Worm (Caenorhabditis elegans) whole organism, young adult: ENCODE results near the gene F22B8.3.

ENCODE experiments used
- C17E4.6 ChIP-seq: fragments of 200-800 bp; sonication (Bioruptor generic); IDR thresholded peaks from 2 replicates; pipeline ENCODE4 v1.3.6; 2022; ENCODE audit warnings: missing genetic modification reagents, missing genetic modification characterization, missing compliant biosample characterization
- F23B12.7 ChIP-seq: sonication (generic microtip); optimal IDR thresholded peaks from 2 replicates; lab custom pipeline; 2017; ENCODE audit warnings: missing genetic modification characterization, mild to moderate bottlenecking, missing compliant biosample characterization, antibody characterized with exemption, moderate library complexity; ENCODE audit not compliant: insufficient read depth
- F39B2.1 ChIP-seq: fragments of 200-800 bp; sonication (Bioruptor generic); IDR thresholded peaks from 2 replicates; pipeline ENCODE4 v1.3.6; 2022; ENCODE audit warnings: missing genetic modification reagents, missing genetic modification characterization, missing compliant biosample characterization
- Y79H2A.3 ChIP-seq: fragments of 200-800 bp; sonication (Bioruptor generic); conservative IDR thresholded peaks from 2 replicates; pipeline ENCODE4 v1.3.6; 2022; ENCODE audit warnings: missing genetic modification reagents, missing genetic modification characterization, missing compliant biosample characterization
- atf-7 ChIP-seq: sonication (generic microtip); optimal IDR thresholded peaks from 2 replicates; lab custom pipeline; 2017; ENCODE audit warnings: mild to moderate bottlenecking, missing genetic modification characterization, missing compliant biosample characterization
- madf-6 ChIP-seq: fragments of 200-800 bp; sonication (Bioruptor generic); IDR thresholded peaks from 2 replicates; pipeline ENCODE4 v1.3.6; 2022; ENCODE audit warnings: missing genetic modification reagents, missing genetic modification characterization, missing compliant biosample characterization
- mcd-1 ChIP-seq: fragments of 200-800 bp; sonication (Bioruptor generic); IDR thresholded peaks from 2 replicates; pipeline ENCODE4 v1.3.6; 2022; ENCODE audit warnings: missing genetic modification reagents, missing genetic modification characterization, missing compliant biosample characterization
- nfya-1 ChIP-seq: sonication (generic microtip); optimal IDR thresholded peaks from 2 replicates; lab custom pipeline; 2017; ENCODE audit warnings: antibody characterized with exemption, missing compliant biosample characterization, missing genetic modification characterization, borderline replicate concordance; ENCODE audit not compliant: insufficient read depth
- tlf-1 ChIP-seq: fragments of 200-800 bp; sonication (Bioruptor generic); optimal IDR thresholded peaks from 2 replicates; lab custom pipeline; 2018; ENCODE audit warnings: mild to moderate bottlenecking, missing genetic modification characterization, missing compliant biosample characterization
- ztf-28 ChIP-seq: fragments of 200-800 bp; sonication (Bioruptor generic); IDR thresholded peaks from 2 replicates; pipeline ENCODE4 v1.3.6; 2022; ENCODE audit warnings: missing genetic modification reagents, missing genetic modification characterization, missing compliant biosample characterization
- ztf-3 ChIP-seq: fragments of 200-800 bp; sonication (Bioruptor generic); optimal IDR thresholded peaks from 2 replicates; lab custom pipeline; 2018; ENCODE audit warnings: mild to moderate bottlenecking, missing genetic modification characterization, missing compliant biosample characterization

DNA sequence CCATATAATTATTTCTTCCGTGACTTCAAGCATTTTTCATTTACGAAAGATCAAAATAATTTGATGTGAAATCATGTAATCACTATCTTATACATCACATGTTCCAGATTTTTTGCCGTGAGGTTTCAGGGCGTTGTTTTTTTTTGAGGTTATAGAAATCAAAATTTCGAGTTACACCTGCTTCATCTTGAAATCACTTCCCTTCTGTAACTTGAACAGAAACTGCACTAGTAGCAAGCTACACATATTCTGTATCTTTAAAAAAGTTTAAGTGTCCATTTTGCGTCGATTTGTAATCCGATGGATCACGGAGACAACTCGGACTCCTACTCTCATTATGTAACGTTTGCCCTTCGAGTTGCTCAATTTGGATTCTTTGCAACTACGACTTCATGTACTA lies at the start of gene F22B8.3:
- no peak for TF ChIP-seq mcd-1 (GFP tag; lab: Robert Waterston, UW)
- TF ChIP-seq Y79H2A.3, result no peak
- TF ChIP-seq ztf-28 (GFP tag; lab: Robert Waterston, UW), result no peak
- TF ChIP-seq tlf-1 (GFP tag; lab: Kevin White, UChicago), result no peak
- no peak for TF ChIP-seq nfya-1 (tag; lab: Kevin White, UChicago)
- TF ChIP-seq madf-6 (GFP tag; lab: Robert Waterston, UW), result no peak
- TF ChIP-seq C17E4.6 (GFP tag; lab: Robert Waterston, UW), result no peak
- TF ChIP-seq atf-7 (tag; lab: Kevin White, UChicago), result no peak
- no peak for TF ChIP-seq ztf-3 (GFP tag; lab: Kevin White, UChicago)
- no peak for TF ChIP-seq F39B2.1 (GFP tag; lab: Robert Waterston, UW)
- TF ChIP-seq F23B12.7 (tag; lab: Kevin White, UChicago), result no peak
